Fruit fly (Drosophila melanogaster): Measurements from ENCODE around the gene IP3K2.

IP3K2 gene

dm6 chrX:13334434-13335146, 31.2 kb downstream of the IP3K2 start (continued):
- peak; percentile 15 for TF ChIP-seq CG7786 (GFP tag; optimal IDR thresholded peaks at IDR 0.05)
- TF ChIP-seq sima (GFP tag; optimal IDR thresholded peaks at IDR 0.05): no peak
- TF ChIP-seq CG13123 (GFP tag; optimal IDR thresholded peaks at IDR 0.05): no peak
- TF ChIP-seq tin (GFP tag; optimal IDR thresholded peaks at IDR 0.05): peak; percentile 50
- peak; percentile 33 for TF ChIP-seq HmgD (GFP tag; optimal IDR thresholded peaks at IDR 0.05)
- no peak for TF ChIP-seq CG42726 (GFP tag; IDR thresholded peaks at IDR 0.05; ENCODE audit: partially characterized antibody)
- no peak for TF ChIP-seq fru (optimal IDR thresholded peaks at IDR 0.05)
- no peak for TF ChIP-seq ewg (GFP tag; optimal IDR thresholded peaks at IDR 0.05)
- no peak for TF ChIP-seq BtbVII (GFP tag; optimal IDR thresholded peaks at IDR 0.05)
- TF ChIP-seq Oaz (GFP tag; IDR thresholded peaks at IDR 0.05): no peak
- no peak for TF ChIP-seq Atf-2 (GFP tag; optimal IDR thresholded peaks at IDR 0.05)
- no peak for TF ChIP-seq Trl (optimal IDR thresholded peaks at IDR 0.05)
- TF ChIP-seq Trl (GFP tag; optimal IDR thresholded peaks at IDR 0.05): peak; percentile 52
- no peak for TF ChIP-seq CG1602 (GFP tag; optimal IDR thresholded peaks at IDR 0.05)
- no peak for TF ChIP-seq CG9215 (GFP tag; IDR thresholded peaks at IDR 0.05)
- TF ChIP-seq otp (GFP tag; IDR thresholded peaks at IDR 0.05): no peak
- no peak for TF ChIP-seq br (optimal IDR thresholded peaks at IDR 0.05)
- peak; percentile 37; the same call in 1 of the 2 replicates for TF ChIP-seq CG14014 (GFP tag; IDR thresholded peaks at IDR 0.05)
- TF ChIP-seq Sry-β (GFP tag; optimal IDR thresholded peaks at IDR 0.05): no peak
- no peak for TF ChIP-seq h (optimal IDR thresholded peaks at IDR 0.05)
- TF ChIP-seq sc (optimal IDR thresholded peaks at IDR 0.05): no peak
- no peak for TF ChIP-seq sc (GFP tag; optimal IDR thresholded peaks at IDR 0.05)
- no peak for TF ChIP-seq CG9876 (GFP tag; optimal IDR thresholded peaks at IDR 0.05)
- no peak for TF ChIP-seq cg (GFP tag; optimal IDR thresholded peaks at IDR 0.05)
- TF ChIP-seq CG13624 (GFP tag; optimal IDR thresholded peaks at IDR 0.05): peak; percentile 62
- no peak for TF ChIP-seq ATbp (GFP tag; optimal IDR thresholded peaks at IDR 0.05)
- TF ChIP-seq dimm (GFP tag; IDR thresholded peaks at IDR 0.05): no peak
- no peak for TF ChIP-seq CG18619 (GFP tag; optimal IDR thresholded peaks at IDR 0.05)
- no peak for TF ChIP-seq Ravus (GFP tag; IDR thresholded peaks at IDR 0.05)
- peak; percentile 17 for TF ChIP-seq CG12391 (tag; optimal IDR thresholded peaks at IDR 0.05)
- peak; percentile 36 for TF ChIP-seq run (tag; optimal IDR thresholded peaks at IDR 0.05)
- peak; percentile 61 for TF ChIP-seq CG1603 (tag; optimal IDR thresholded peaks at IDR 0.05)
- TF ChIP-seq slou (GFP tag; optimal IDR thresholded peaks at IDR 0.05): no peak
- TF ChIP-seq Rx (GFP tag; IDR thresholded peaks at IDR 0.05): no peak
- no peak for TF ChIP-seq Atf6 (GFP tag; IDR thresholded peaks at IDR 0.05)
- TF ChIP-seq CG9437 (GFP tag; optimal IDR thresholded peaks at IDR 0.05): no peak
- no peak for TF ChIP-seq Jarid2 (GFP tag; optimal IDR thresholded peaks at IDR 0.05)
- TF ChIP-seq Aef1 (GFP tag; IDR thresholded peaks at IDR 0.05): no peak
- peak; percentile 42; the same call in 2 of the 3 replicates for TF ChIP-seq ci (GFP tag; IDR thresholded peaks at IDR 0.05)
- TF ChIP-seq Optix (GFP tag; IDR thresholded peaks at IDR 0.05): no peak
- no peak for TF ChIP-seq chinmo (GFP tag; IDR thresholded peaks at IDR 0.05; ENCODE audit: partially characterized antibody)
- TF ChIP-seq CG15601 (tag; optimal IDR thresholded peaks at IDR 0.05): peak; percentile 84
- TF ChIP-seq esg (GFP tag; conservative IDR thresholded peaks at IDR 0.05): no peak
- no peak for TF ChIP-seq tll (GFP tag; optimal IDR thresholded peaks at IDR 0.05)
- TF ChIP-seq eyg (GFP tag; optimal IDR thresholded peaks at IDR 0.05): no peak
- TF ChIP-seq zfh2 (GFP tag; optimal IDR thresholded peaks at IDR 0.05): peak; percentile 46
- TF ChIP-seq NC2β (GFP tag; optimal IDR thresholded peaks at IDR 0.05): peak; percentile 34
- TF ChIP-seq CG34224 (GFP tag; IDR thresholded peaks at IDR 0.05; ENCODE audit: partially characterized antibody): peak; percentile 13; the same call in 1 of the 3 replicates
- no peak for TF ChIP-seq zen (tag; optimal IDR thresholded peaks at IDR 0.05)
- TF ChIP-seq CG12071 (GFP tag; optimal IDR thresholded peaks at IDR 0.05): no peak
- no peak for TF ChIP-seq chn (GFP tag; optimal IDR thresholded peaks at IDR 0.05)
- TF ChIP-seq jigr1 (GFP tag; IDR thresholded peaks at IDR 0.05): no peak

Measured in whole organism, embryonic.